Fruit fly (Drosophila melanogaster) whole organism, embryonic: ENCODE results near the gene CG42710.

Experiments used
- Abd-B ChIP-seq: fragments of 200-800 bp; sonication (Bioruptor generic); optimal IDR thresholded peaks from 2 replicates; lab custom pipeline; 2018; ENCODE audit warnings: missing biosample characterization, mild to moderate bottlenecking, missing genetic modification characterization, moderate library complexity
- Atf-2 ChIP-seq: fragments of 200-800 bp; sonication (Bioruptor generic); optimal IDR thresholded peaks from 2 replicates; lab custom pipeline; 2016; ENCODE audit warnings: missing biosample characterization, missing genetic modification characterization
- Awh ChIP-seq: fragments of 200-800 bp; sonication (Bioruptor generic); IDR thresholded peaks from 2 replicates; pipeline ENCODE4, ENCODE4 v1.3.6; 2022; ENCODE audit warnings: missing biosample characterization, missing genetic modification characterization
- Bgb ChIP-seq: fragments of 200-800 bp; sonication (Bioruptor generic); IDR thresholded peaks from 2 replicates; pipeline ENCODE4 v1.3.6; 2022; ENCODE audit warnings: missing biosample characterization, missing genetic modification characterization; ENCODE audit not compliant: partially characterized antibody
- Blimp-1 ChIP-seq: fragments of 200-800 bp; sonication (Bioruptor generic); optimal IDR thresholded peaks from 3 replicates; lab custom pipeline; 2018; ENCODE audit warnings: missing biosample characterization, missing genetic modification characterization, mild to moderate bottlenecking, moderate library complexity, missing genetic modification reagents
- CG1603 ChIP-seq: fragments of 200-800 bp; sonication (Bioruptor generic); optimal IDR thresholded peaks from 2 replicates; lab custom pipeline; 2019; ENCODE audit warnings: missing biosample characterization, mild to moderate bottlenecking, missing genetic modification characterization, moderate library complexity
- CG16779 ChIP-seq: fragments of 200-800 bp; sonication (Bioruptor generic); IDR thresholded peaks from 2 replicates; pipeline ENCODE4 v1.3.6; 2022; ENCODE audit warnings: missing biosample characterization, missing genetic modification characterization
- CG2199 ChIP-seq: fragments of 200-800 bp; sonication (Bioruptor generic); IDR thresholded peaks from 3 replicates; pipeline ENCODE4 v1.3.6; 2022; ENCODE audit warnings: missing biosample characterization, missing genetic modification characterization
- CG2202 ChIP-seq: fragments of 200-800 bp; sonication (Bioruptor generic); optimal IDR thresholded peaks from 2 replicates; lab custom pipeline; 2018; ENCODE audit warnings: missing biosample characterization, mild to moderate bottlenecking, missing genetic modification characterization
- CG2712 ChIP-seq: fragments of 200-800 bp; optimal IDR thresholded peaks from 3 replicates; lab custom pipeline; 2019; ENCODE audit warnings: missing biosample characterization, mild to moderate bottlenecking, missing genetic modification characterization, moderate library complexity
- CG3163 ChIP-seq: fragments of 200-800 bp; sonication (Bioruptor generic); optimal IDR thresholded peaks from 3 replicates; lab custom pipeline; 2016; ENCODE audit warnings: missing biosample characterization, missing genetic modification characterization
- CG34376 ChIP-seq: fragments of 200-800 bp; sonication (Bioruptor generic); optimal IDR thresholded peaks from 2 replicates; lab custom pipeline; 2018; ENCODE audit warnings: missing biosample characterization, mild to moderate bottlenecking, missing genetic modification characterization
- CG3838 ChIP-seq: fragments of 200-800 bp; sonication (Bioruptor generic); optimal IDR thresholded peaks from 3 replicates; lab custom pipeline; 2016; ENCODE audit warnings: missing biosample characterization, missing genetic modification characterization
- CG5245 ChIP-seq: fragments of 200-800 bp; sonication (Bioruptor generic); optimal IDR thresholded peaks from 3 replicates; lab custom pipeline; 2016; ENCODE audit warnings: missing biosample characterization, missing genetic modification characterization
- CG6175 ChIP-seq: fragments of 200-800 bp; sonication (Bioruptor generic); IDR thresholded peaks from 3 replicates; pipeline ENCODE4 v1.3.6; 2022; ENCODE audit warnings: missing biosample characterization, missing genetic modification characterization
- CG6791 ChIP-seq: fragments of 200-800 bp; sonication (Bioruptor generic); IDR thresholded peaks from 3 replicates; pipeline ENCODE4 v1.3.6; 2022; ENCODE audit warnings: missing biosample characterization, missing genetic modification characterization; ENCODE audit not compliant: partially characterized antibody
- CG7556 ChIP-seq: fragments of 200-800 bp; sonication (Bioruptor generic); optimal IDR thresholded peaks from 2 replicates; lab custom pipeline; 2017; ENCODE audit warnings: missing biosample characterization, mild to moderate bottlenecking, missing genetic modification characterization
- CG7963 ChIP-seq: fragments of 200-800 bp; sonication (Bioruptor generic); IDR thresholded peaks from 3 replicates; pipeline ENCODE4 v1.3.6; 2022; ENCODE audit warnings: missing biosample characterization, missing genetic modification characterization; ENCODE audit not compliant: partially characterized antibody
- CG8290 ChIP-seq, 3 experiments: fragments of 200-800 bp; sonication (Bioruptor generic); optimal IDR thresholded peaks; 2 replicates each; lab custom pipeline; 2016 to 2019; ENCODE audit warnings: missing biosample characterization in 3 of 3, missing genetic modification characterization in 3 of 3, mild to moderate bottlenecking in 2 of 3, moderate library complexity in 1 of 3
- CG9727 ChIP-seq: fragments of 200-800 bp; sonication (Bioruptor generic); optimal IDR thresholded peaks from 3 replicates; lab custom pipeline; 2017; ENCODE audit warnings: missing biosample characterization, mild to moderate bottlenecking, missing genetic modification characterization
- CG9797 ChIP-seq: fragments of 200-800 bp; sonication (Bioruptor generic); optimal IDR thresholded peaks from 3 replicates; lab custom pipeline; 2018; ENCODE audit warnings: missing biosample characterization, mild to moderate bottlenecking, missing genetic modification characterization
- CG9817 ChIP-seq: fragments of 200-800 bp; sonication (Bioruptor generic); optimal IDR thresholded peaks from 2 replicates; lab custom pipeline; 2018; ENCODE audit warnings: missing biosample characterization, mild to moderate bottlenecking, missing genetic modification characterization, moderate library complexity
- CoRest ChIP-seq: fragments of 200-800 bp; sonication (Bioruptor generic); optimal IDR thresholded peaks from 3 replicates; lab custom pipeline; 2018; ENCODE audit warnings: missing biosample characterization, mild to moderate bottlenecking, missing genetic modification characterization, moderate library complexity
- Dref ChIP-seq: fragments of 200-800 bp; sonication (Bioruptor generic); IDR thresholded peaks from 2 replicates; pipeline ENCODE4 v1.3.6; 2022; ENCODE audit warnings: missing biosample characterization, missing genetic modification characterization
- HLH54F ChIP-seq: fragments of 200-800 bp; sonication (Bioruptor generic); optimal IDR thresholded peaks from 3 replicates; lab custom pipeline; 2016; ENCODE audit warnings: missing biosample characterization, missing genetic modification characterization
- Hey ChIP-seq: fragments of 200-800 bp; sonication (Bioruptor generic); optimal IDR thresholded peaks from 3 replicates; lab custom pipeline; 2018; ENCODE audit warnings: missing biosample characterization, mild to moderate bottlenecking, missing genetic modification characterization
- HmgD ChIP-seq: fragments of 200-800 bp; sonication (Bioruptor generic); optimal IDR thresholded peaks from 3 replicates; lab custom pipeline; 2016; ENCODE audit warnings: missing biosample characterization, missing genetic modification characterization
- Hsf ChIP-seq: fragments of 200-800 bp; sonication (Bioruptor generic); optimal IDR thresholded peaks from 3 replicates; lab custom pipeline; 2016; ENCODE audit warnings: missing biosample characterization, missing genetic modification characterization
- Med ChIP-seq: fragments of 200-800 bp; sonication (Bioruptor generic); peaks from one replicate; lab custom pipeline; 2016; ENCODE audit warnings: missing biosample characterization, missing genetic modification characterization, mild to moderate bottlenecking, inconsistent platforms, moderate library complexity
- Meics ChIP-seq: fragments of 200-800 bp; sonication (Bioruptor generic); optimal IDR thresholded peaks from 2 replicates; lab custom pipeline; 2017; ENCODE audit warnings: missing biosample characterization, mild to moderate bottlenecking, missing genetic modification characterization
- Oaz ChIP-seq: fragments of 200-800 bp; sonication (Bioruptor generic); IDR thresholded peaks from 2 replicates; pipeline ENCODE4 v1.3.6; 2022; ENCODE audit warnings: missing biosample characterization, missing genetic modification characterization
- Opbp ChIP-seq: fragments of 200-800 bp; sonication (Bioruptor generic); IDR thresholded peaks from 3 replicates; pipeline ENCODE4 v1.3.6; 2022; ENCODE audit warnings: missing biosample characterization, missing genetic modification characterization; ENCODE audit not compliant: partially characterized antibody
- Rx ChIP-seq: fragments of 200-800 bp; sonication (Bioruptor generic); IDR thresholded peaks from 2 replicates; pipeline ENCODE4 v1.3.6; 2022; ENCODE audit warnings: missing biosample characterization, missing genetic modification characterization
- cad ChIP-seq: fragments of >200 bp; optimal IDR thresholded peaks from 2 replicates; lab custom pipeline; 2017; ENCODE audit warnings: missing biosample characterization, missing genetic modification characterization
- chinmo ChIP-seq: fragments of 200-800 bp; sonication (Bioruptor generic); IDR thresholded peaks from 4 replicates; pipeline ENCODE4 v1.3.6; 2022; ENCODE audit warnings: missing biosample characterization, missing genetic modification characterization; ENCODE audit not compliant: partially characterized antibody
- crc ChIP-seq: fragments of 200-800 bp; sonication (Bioruptor generic); optimal IDR thresholded peaks from 2 replicates; lab custom pipeline; 2016; ENCODE audit warnings: missing biosample characterization, missing genetic modification characterization
- ewg ChIP-seq: fragments of 200-800 bp; sonication (Bioruptor generic); optimal IDR thresholded peaks from 3 replicates; lab custom pipeline; 2017; ENCODE audit warnings: mild to moderate bottlenecking, missing biosample characterization, missing genetic modification reagents, missing genetic modification characterization
- gsb-n ChIP-seq: fragments of 200-800 bp; sonication (Bioruptor generic); optimal IDR thresholded peaks from 3 replicates; lab custom pipeline; 2018; ENCODE audit warnings: missing biosample characterization, mild to moderate bottlenecking, missing genetic modification characterization
- hbn ChIP-seq: fragments of 200-800 bp; sonication (Bioruptor generic); IDR thresholded peaks from 2 replicates; pipeline ENCODE4 v1.3.6; 2022; ENCODE audit warnings: missing biosample characterization, missing genetic modification characterization; ENCODE audit not compliant: partially characterized antibody
- her ChIP-seq: fragments of 200-800 bp; sonication (Bioruptor generic); optimal IDR thresholded peaks from 2 replicates; lab custom pipeline; 2016; ENCODE audit warnings: missing biosample characterization, missing genetic modification characterization
- hth ChIP-seq: fragments of >200 bp; optimal IDR thresholded peaks from 2 replicates; lab custom pipeline; 2017; ENCODE audit warnings: inconsistent platforms
- lab ChIP-seq: fragments of 200-800 bp; sonication (Bioruptor generic); optimal IDR thresholded peaks from 3 replicates; lab custom pipeline; 2017; ENCODE audit warnings: missing biosample characterization, missing genetic modification characterization, mild to moderate bottlenecking, moderate library complexity, missing genetic modification reagents
- nmo ChIP-seq: fragments of 200-800 bp; sonication (Bioruptor generic); optimal IDR thresholded peaks from 2 replicates; lab custom pipeline; 2018; ENCODE audit warnings: missing biosample characterization, mild to moderate bottlenecking, missing genetic modification characterization, moderate library complexity
- oc ChIP-seq: fragments of 200-800 bp; sonication (Bioruptor generic); optimal IDR thresholded peaks from 2 replicates; lab custom pipeline; 2018; ENCODE audit warnings: missing biosample characterization, mild to moderate bottlenecking, missing genetic modification characterization, moderate library complexity
- repo ChIP-seq: fragments of 200-800 bp; sonication (Bioruptor generic); optimal IDR thresholded peaks from 2 replicates; lab custom pipeline; 2016; ENCODE audit warnings: missing biosample characterization, missing genetic modification characterization
- seq ChIP-seq: fragments of 200-800 bp; sonication (Bioruptor generic); IDR thresholded peaks from 2 replicates; pipeline ENCODE4 v1.3.6; 2022; ENCODE audit warnings: missing biosample characterization, missing genetic modification characterization

The CG42710 gene

dm6 chr2L:8825222-8825869, 43.0 kb upstream of the CG42710 start, which contains the start of gene SoxN (continued):
- no peak for TF ChIP-seq CG9797 (GFP tag; lab: Kevin White, UChicago)
- no peak for TF ChIP-seq CG5245 (GFP tag; lab: Kevin White, UChicago)
- TF ChIP-seq hth: peak; percentile 69
- TF ChIP-seq Hsf (GFP tag; lab: Kevin White, UChicago): no peak
- peak; percentile 12 for TF ChIP-seq HmgD (GFP tag; lab: Kevin White, UChicago)
- TF ChIP-seq Meics (GFP tag; lab: Kevin White, UChicago): no peak
- peak; percentile 86 for TF ChIP-seq Med (GFP tag; lab: Kevin White, UChicago)
- no peak for TF ChIP-seq Atf-2
- TF ChIP-seq repo (GFP tag; lab: Kevin White, UChicago): no peak
- TF ChIP-seq CG2712 (tag; lab: Kevin White, UChicago): peak; percentile 22
- peak; percentile 6 for TF ChIP-seq gsb-n (tag; lab: Kevin White, UChicago)
- 0 out of 3 replicates have a peak, but pooled peaks have one; percentile 23 for TF ChIP-seq CG7963
- TF ChIP-seq CG6791 (GFP tag; lab: Robert Waterston, UW): peak; percentile 46; the same call in 1 of the 3 replicates
- TF ChIP-seq CoRest: peak; percentile 61
- peak; percentile 64; the same call in 1 of the 2 replicates for TF ChIP-seq seq
- peak; percentile 95 for TF ChIP-seq ewg (GFP tag; lab: Kevin White, UChicago)
- peak; percentile 52; the same call in 1 of the 3 replicates for TF ChIP-seq Opbp (GFP tag; lab: Robert Waterston, UW)
- peak; percentile 27 for TF ChIP-seq CG1603 (tag; lab: Kevin White, UChicago)
- peak; percentile 95 for TF ChIP-seq cad (GFP tag; lab: Kevin White, UChicago)
- TF ChIP-seq Rx (GFP tag; lab: Robert Waterston, UW): no peak
- TF ChIP-seq hbn (GFP tag; lab: Robert Waterston, UW): 0 out of 2 replicates have a peak, but pooled peaks have one; percentile 34
- TF ChIP-seq CG9817: no peak
- peak; percentile 75; the same call in 2 of the 3 replicates for TF ChIP-seq CG6175 (GFP tag; lab: Robert Waterston, UW)
- no peak for TF ChIP-seq CG7556 (GFP tag; lab: Kevin White, UChicago)
- no peak for TF ChIP-seq Blimp-1
- peak; percentile 61 for TF ChIP-seq Abd-B
- peak; percentile 96 for TF ChIP-seq CG2199 (GFP tag; lab: Robert Waterston, UW)
- TF ChIP-seq Bgb: peak; percentile 42; the same call in 1 of the 2 replicates
- peak; percentile 42 for TF ChIP-seq CG3838
- TF ChIP-seq her (GFP tag; lab: Kevin White, UChicago): peak; percentile 37
- TF ChIP-seq Awh: peak; percentile 32; the same call in 1 of the 2 replicates
- TF ChIP-seq chinmo (GFP tag; lab: Robert Waterston, UW): peak; percentile 94
- TF ChIP-seq HLH54F (GFP tag; lab: Kevin White, UChicago): no peak
- TF ChIP-seq Hey: peak; percentile 67
- peak; percentile 73 for TF ChIP-seq oc (tag; lab: Kevin White, UChicago)
- peak; percentile 33 for TF ChIP-seq lab (GFP tag; lab: Kevin White, UChicago)
- no peak for TF ChIP-seq crc (GFP tag; lab: Kevin White, UChicago)
- TF ChIP-seq Oaz (GFP tag; lab: Robert Waterston, UW): no peak
- peak; percentile 35 for TF ChIP-seq CG9727 (GFP tag; lab: Kevin White, UChicago)
- TF ChIP-seq nmo (GFP tag; lab: Kevin White, UChicago): peak; percentile 63
- no peak for TF ChIP-seq CG3163
- peak; percentile 45; the same call in 1 of the 2 replicates for TF ChIP-seq CG16779 (GFP tag; lab: Robert Waterston, UW)
- peak; percentile 7 for TF ChIP-seq CG2202 (tag; lab: Kevin White, UChicago)
- TF ChIP-seq CG34376: peak; percentile 8
- TF ChIP-seq Dref (GFP tag; lab: Robert Waterston, UW): no peak
- TF ChIP-seq CG8290 (GFP tag; optimal IDR thresholded peaks at IDR 0.05; lab: Kevin White, UChicago): no peak
- TF ChIP-seq CG8290 (tag; optimal IDR thresholded peaks at IDR 0.05; lab: Kevin White, UChicago): peak in 1 of 2 experiments; percentile 37
